Fruit fly (Drosophila melanogaster) whole organism, embryonic: ENCODE results near the gene Cdk1.

Source experiments
- Adf1 ChIP-seq: fragments of 200-800 bp; sonication (Bioruptor generic); IDR thresholded peaks from 2 replicates; pipeline ENCODE4 v1.3.6; 2022; ENCODE audit warnings: missing biosample characterization, missing genetic modification characterization
- Asciz ChIP-seq: fragments of 200-800 bp; sonication (Bioruptor generic); optimal IDR thresholded peaks from 2 replicates; lab custom pipeline; 2017; ENCODE audit warnings: missing biosample characterization, mild to moderate bottlenecking, missing genetic modification characterization, missing genetic modification reagents
- CG1024 ChIP-seq: fragments of 200-800 bp; sonication (Bioruptor generic); IDR thresholded peaks from 2 replicates; pipeline ENCODE4 v1.3.6; 2022; ENCODE audit warnings: missing biosample characterization, missing genetic modification characterization
- CG12155 ChIP-seq: fragments of 200-800 bp; sonication (Bioruptor generic); optimal IDR thresholded peaks from 3 replicates; lab custom pipeline; 2016; ENCODE audit warnings: missing biosample characterization, missing genetic modification characterization
- CG12299 ChIP-seq: fragments of 200-800 bp; sonication (Bioruptor generic); optimal IDR thresholded peaks from 2 replicates; lab custom pipeline; 2018; ENCODE audit warnings: missing biosample characterization, mild to moderate bottlenecking, missing genetic modification characterization
- CG14710 ChIP-seq: fragments of 200-800 bp; sonication (Bioruptor generic); optimal IDR thresholded peaks from 3 replicates; lab custom pipeline; 2019; ENCODE audit warnings: missing biosample characterization, mild to moderate bottlenecking, missing genetic modification characterization, moderate library complexity
- CG14965 ChIP-seq: fragments of 200-800 bp; sonication (Bioruptor generic); optimal IDR thresholded peaks from 2 replicates; lab custom pipeline; 2016; ENCODE audit warnings: missing biosample characterization, missing genetic modification characterization, borderline replicate concordance
- CG15011 ChIP-seq: fragments of 200-800 bp; sonication (Bioruptor generic); optimal IDR thresholded peaks from 3 replicates; lab custom pipeline; 2018; ENCODE audit warnings: missing biosample characterization, mild to moderate bottlenecking, missing genetic modification characterization
- CG18764 ChIP-seq: fragments of 200-800 bp; sonication (Bioruptor generic); optimal IDR thresholded peaks from 3 replicates; lab custom pipeline; 2016; ENCODE audit warnings: missing biosample characterization, missing genetic modification characterization
- CG2116 ChIP-seq: fragments of 200-800 bp; sonication (Bioruptor generic); optimal IDR thresholded peaks from 3 replicates; lab custom pipeline; 2018; ENCODE audit warnings: missing biosample characterization, mild to moderate bottlenecking, missing genetic modification characterization
- CG2875 ChIP-seq: fragments of 200-800 bp; sonication (Bioruptor generic); optimal IDR thresholded peaks from 2 replicates; lab custom pipeline; 2017; ENCODE audit warnings: missing biosample characterization, mild to moderate bottlenecking, missing genetic modification characterization, missing genetic modification reagents
- CG30020 ChIP-seq: fragments of 200-800 bp; optimal IDR thresholded peaks from 2 replicates; lab custom pipeline; 2019; ENCODE audit warnings: missing biosample characterization, mild to moderate bottlenecking, missing genetic modification characterization, moderate library complexity
- CG34376 ChIP-seq: fragments of 200-800 bp; sonication (Bioruptor generic); optimal IDR thresholded peaks from 2 replicates; lab custom pipeline; 2018; ENCODE audit warnings: missing biosample characterization, mild to moderate bottlenecking, missing genetic modification characterization
- CG43689 ChIP-seq: fragments of 200-800 bp; sonication (Bioruptor generic); IDR thresholded peaks from 2 replicates; pipeline ENCODE4 v1.3.6; 2022; ENCODE audit warnings: missing biosample characterization, missing genetic modification characterization
- CG6654 ChIP-seq: fragments of 200-800 bp; sonication (Bioruptor generic); optimal IDR thresholded peaks from 2 replicates; lab custom pipeline; 2017; ENCODE audit warnings: missing biosample characterization, mild to moderate bottlenecking, missing genetic modification characterization
- CG6689 ChIP-seq: fragments of 200-800 bp; sonication (Bioruptor generic); IDR thresholded peaks from 2 replicates; pipeline ENCODE4 v1.3.6; 2022; ENCODE audit warnings: missing biosample characterization, missing genetic modification characterization
- CG6791 ChIP-seq: fragments of 200-800 bp; sonication (Bioruptor generic); IDR thresholded peaks from 3 replicates; pipeline ENCODE4 v1.3.6; 2022; ENCODE audit warnings: missing biosample characterization, missing genetic modification characterization; ENCODE audit not compliant: partially characterized antibody
- CG7372 ChIP-seq: fragments of 200-800 bp; sonication (Bioruptor generic); IDR thresholded peaks from 2 replicates; pipeline ENCODE4 v1.3.6; 2022; ENCODE audit warnings: missing biosample characterization, missing genetic modification characterization
- CG7987 ChIP-seq: fragments of 200-800 bp; sonication (Bioruptor generic); optimal IDR thresholded peaks from 2 replicates; lab custom pipeline; 2018; ENCODE audit warnings: missing biosample characterization, mild to moderate bottlenecking, missing genetic modification characterization, moderate library complexity
- CG8089 ChIP-seq: fragments of 200-800 bp; sonication (Bioruptor generic); optimal IDR thresholded peaks from 3 replicates; lab custom pipeline; 2016; ENCODE audit warnings: missing biosample characterization, missing genetic modification characterization
- CG9609 ChIP-seq: fragments of 200-800 bp; sonication (Bioruptor generic); optimal IDR thresholded peaks from 3 replicates; lab custom pipeline; 2016; ENCODE audit warnings: missing biosample characterization, missing genetic modification characterization
- CG9817 ChIP-seq: fragments of 200-800 bp; sonication (Bioruptor generic); optimal IDR thresholded peaks from 2 replicates; lab custom pipeline; 2018; ENCODE audit warnings: missing biosample characterization, mild to moderate bottlenecking, missing genetic modification characterization, moderate library complexity
- Fer2 ChIP-seq: fragments of 200-800 bp; sonication (Bioruptor generic); optimal IDR thresholded peaks from 2 replicates; lab custom pipeline; 2018; ENCODE audit warnings: missing biosample characterization, mild to moderate bottlenecking, missing genetic modification characterization, moderate library complexity
- Fer3 ChIP-seq: fragments of 200-800 bp; sonication (Bioruptor generic); optimal IDR thresholded peaks from 2 replicates; lab custom pipeline; 2018; ENCODE audit warnings: missing biosample characterization, mild to moderate bottlenecking, missing genetic modification characterization, moderate library complexity
- Gug ChIP-seq: fragments of 200-800 bp; sonication (Bioruptor generic); IDR thresholded peaks from 4 replicates; pipeline ENCODE4 v1.3.6; 2022; ENCODE audit warnings: missing biosample characterization, missing genetic modification characterization
- Optix ChIP-seq: fragments of 200-800 bp; sonication (Bioruptor generic); IDR thresholded peaks from 3 replicates; pipeline ENCODE4 v1.3.6; 2022; ENCODE audit warnings: missing biosample characterization, missing genetic modification characterization
- Ptx1 ChIP-seq: fragments of 200-800 bp; sonication (Bioruptor generic); IDR thresholded peaks from 2 replicates; pipeline ENCODE4 v1.3.6; 2022; ENCODE audit warnings: missing biosample characterization, missing genetic modification characterization
- Xbp1 ChIP-seq: fragments of 200-800 bp; sonication (Bioruptor generic); optimal IDR thresholded peaks from 3 replicates; lab custom pipeline; 2016; ENCODE audit warnings: missing biosample characterization, mild to moderate bottlenecking, missing genetic modification characterization
- cato ChIP-seq: fragments of 200-800 bp; sonication (Bioruptor generic); optimal IDR thresholded peaks from 2 replicates; lab custom pipeline; 2016; ENCODE audit warnings: missing biosample characterization, missing genetic modification characterization, borderline replicate concordance
- da ChIP-seq: fragments of 200-800 bp; sonication (Bioruptor generic); optimal IDR thresholded peaks from 2 replicates; lab custom pipeline; 2016; ENCODE audit warnings: missing biosample characterization, missing genetic modification characterization
- dimm ChIP-seq: fragments of 200-800 bp; sonication (Bioruptor generic); IDR thresholded peaks from 2 replicates; pipeline ENCODE4 v1.3.6; 2022; ENCODE audit warnings: missing biosample characterization, missing genetic modification characterization
- dpn ChIP-seq, 2 experiments: fragments of 200-800 bp; sonication (Bioruptor generic); optimal IDR thresholded peaks; 3 replicates each; lab custom pipeline; 2016; ENCODE audit warnings: missing biosample characterization in 2 of 2, missing genetic modification characterization in 2 of 2
- eve ChIP-seq, 2 experiments: fragments of >200 bp; optimal IDR thresholded peaks; 2 replicates each; lab custom pipeline; 2017; ENCODE audit warnings: missing biosample characterization in 2 of 2, missing genetic modification characterization in 2 of 2
- eyg ChIP-seq: fragments of 200-800 bp; sonication (Bioruptor generic); optimal IDR thresholded peaks from 3 replicates; lab custom pipeline; 2016; ENCODE audit warnings: missing biosample characterization, missing genetic modification characterization
- fd64A ChIP-seq: fragments of 200-800 bp; sonication (Bioruptor generic); optimal IDR thresholded peaks from 3 replicates; lab custom pipeline; 2018; ENCODE audit warnings: missing biosample characterization, mild to moderate bottlenecking, missing genetic modification characterization
- ftz-f1 ChIP-seq: fragments of 200-800 bp; sonication (Bioruptor generic); optimal IDR thresholded peaks from 2 replicates; lab custom pipeline; 2016; ENCODE audit warnings: missing biosample characterization, missing genetic modification characterization
- ham ChIP-seq: fragments of 200-800 bp; sonication (Bioruptor generic); IDR thresholded peaks from 2 replicates; pipeline ENCODE4 v1.3.6; 2022; ENCODE audit warnings: missing biosample characterization, missing genetic modification characterization
- her ChIP-seq: fragments of 200-800 bp; sonication (Bioruptor generic); optimal IDR thresholded peaks from 2 replicates; lab custom pipeline; 2016; ENCODE audit warnings: missing biosample characterization, missing genetic modification characterization
- hth ChIP-seq: fragments of >200 bp; optimal IDR thresholded peaks from 2 replicates; lab custom pipeline; 2017; ENCODE audit warnings: inconsistent platforms
- kah ChIP-seq: fragments of 200-800 bp; sonication (Bioruptor generic); optimal IDR thresholded peaks from 2 replicates; lab custom pipeline; 2018; ENCODE audit warnings: missing biosample characterization, mild to moderate bottlenecking, missing genetic modification characterization
- lov ChIP-seq, 2 experiments: fragments of 200-800 bp in 1 of 2; fragments of >200 bp in 1 of 2; sonication (Bioruptor generic) in 1 of 2; IDR thresholded peaks in 1 of 2; optimal IDR thresholded peaks in 1 of 2; 2 replicates in 1 of 2; 3 replicates in 1 of 2; pipeline versions ENCODE4 v1.3.6 to Lab custom; 2017 to 2022; ENCODE audit warnings: missing biosample characterization in 1 of 2, missing genetic modification characterization in 1 of 2
- nau ChIP-seq: fragments of 200-800 bp; sonication (Bioruptor generic); optimal IDR thresholded peaks from 3 replicates; lab custom pipeline; 2017; ENCODE audit warnings: missing biosample characterization, mild to moderate bottlenecking, missing genetic modification characterization, missing genetic modification reagents
- org-1 ChIP-seq: fragments of 200-800 bp; sonication (Bioruptor generic); optimal IDR thresholded peaks from 2 replicates; lab custom pipeline; 2017; ENCODE audit warnings: missing biosample characterization, missing genetic modification characterization
- otp ChIP-seq: fragments of 200-800 bp; sonication (Bioruptor generic); IDR thresholded peaks from 3 replicates; pipeline ENCODE4, ENCODE4 v1.3.6; 2022; ENCODE audit warnings: missing biosample characterization, missing genetic modification characterization
- phol ChIP-seq: fragments of 200-800 bp; sonication (Bioruptor generic); optimal IDR thresholded peaks from 3 replicates; lab custom pipeline; 2018; ENCODE audit warnings: missing biosample characterization, mild to moderate bottlenecking, missing genetic modification characterization, moderate library complexity
- pzg ChIP-seq: fragments of 200-800 bp; sonication (Bioruptor generic); optimal IDR thresholded peaks from 3 replicates; lab custom pipeline; 2018; ENCODE audit warnings: missing biosample characterization, mild to moderate bottlenecking, missing genetic modification characterization, moderate library complexity
- slou ChIP-seq: fragments of 200-800 bp; sonication (Bioruptor generic); optimal IDR thresholded peaks from 3 replicates; lab custom pipeline; 2016; ENCODE audit warnings: missing biosample characterization, missing genetic modification characterization
- tap ChIP-seq: fragments of 200-800 bp; optimal IDR thresholded peaks from 3 replicates; lab custom pipeline; 2019; ENCODE audit warnings: missing biosample characterization, mild to moderate bottlenecking, missing genetic modification characterization, moderate library complexity
- trem ChIP-seq: fragments of 200-800 bp; optimal IDR thresholded peaks from 3 replicates; lab custom pipeline; 2019; ENCODE audit warnings: missing biosample characterization, mild to moderate bottlenecking, missing genetic modification characterization, moderate library complexity
- ttk ChIP-seq: fragments of 200-800 bp; sonication (Bioruptor generic); IDR thresholded peaks from 2 replicates; pipeline ENCODE4 v2.1.2; 2022; ENCODE audit warnings: missing biosample characterization, missing genetic modification characterization
- vvl ChIP-seq: fragments of 200-800 bp; sonication (Bioruptor generic); IDR thresholded peaks from 2 replicates; pipeline ENCODE4 v1.3.6; 2022; ENCODE audit warnings: missing biosample characterization, missing genetic modification characterization

The Cdk1 gene

dm6 chr2L:10356508-10356907 lies 29.6 kb downstream of the Cdk1 start, which contains the start of the genes CtsL4 and ClpP (continued):
- TF ChIP-seq CG43689, result no peak
- no peak for TF ChIP-seq lov (optimal IDR thresholded peaks at IDR 0.05; lab: Kevin White, UChicago)
- 0 out of 3 replicates have a peak, but pooled peaks have one; percentile 9 for TF ChIP-seq lov (GFP tag; IDR thresholded peaks at IDR 0.05; lab: Robert Waterston, UW)
- peak; percentile 72 for TF ChIP-seq pzg (GFP tag; lab: Kevin White, UChicago)
- TF ChIP-seq Asciz (GFP tag; lab: Kevin White, UChicago), result no peak
- TF ChIP-seq ttk (GFP tag; lab: Robert Waterston, UW), result no peak
- peak; percentile 30 for TF ChIP-seq CG9609
- TF ChIP-seq vvl (GFP tag; lab: Robert Waterston, UW), result peak; percentile 74
- no peak for TF ChIP-seq eve (GFP tag; optimal IDR thresholded peaks at IDR 0.05; lab: Kevin White, UChicago)
- TF ChIP-seq CG15011 (GFP tag; lab: Kevin White, UChicago), result no peak
- peak; percentile 34 for TF ChIP-seq CG9817 (tag; lab: Kevin White, UChicago)
- peak; percentile 39 for TF ChIP-seq CG12299 (tag; lab: Kevin White, UChicago)
- peak; percentile 28; the same call in 1 of the 3 replicates for TF ChIP-seq Optix (GFP tag; lab: Robert Waterston, UW)
- TF ChIP-seq org-1 (GFP tag; lab: Kevin White, UChicago), result no peak
- no peak for TF ChIP-seq Fer2 (tag; lab: Kevin White, UChicago)
- no peak for TF ChIP-seq dimm
- no peak for TF ChIP-seq kah
- peak; percentile 60 for TF ChIP-seq phol
- no peak for TF ChIP-seq nau (GFP tag; lab: Kevin White, UChicago)
- no peak for TF ChIP-seq da
- no peak for TF ChIP-seq CG6654 (GFP tag; lab: Kevin White, UChicago)
- TF ChIP-seq Gug (GFP tag; lab: Robert Waterston, UW), result peak; percentile 47; the same call in 2 of the 4 replicates
- TF ChIP-seq CG14710 (tag; lab: Kevin White, UChicago), result peak; percentile 67
- no peak for TF ChIP-seq CG7987 (GFP tag; lab: Kevin White, UChicago)
- TF ChIP-seq ham (GFP tag; lab: Robert Waterston, UW), result no peak
- TF ChIP-seq CG14965 (GFP tag; lab: Kevin White, UChicago), result no peak
- peak; percentile 26 for TF ChIP-seq Fer3
- TF ChIP-seq ftz-f1 (GFP tag; lab: Kevin White, UChicago), result no peak
- no peak for TF ChIP-seq otp (GFP tag; lab: Robert Waterston, UW)
- TF ChIP-seq slou (GFP tag; lab: Kevin White, UChicago), result no peak
- TF ChIP-seq fd64A (GFP tag; lab: Kevin White, UChicago), result no peak
- TF ChIP-seq CG6791 (GFP tag; lab: Robert Waterston, UW), result no peak
- peak; percentile 14 for TF ChIP-seq cato
- TF ChIP-seq hth (lab: Kevin White, UChicago), result no peak
- TF ChIP-seq Adf1 (GFP tag; lab: Robert Waterston, UW), result no peak
- peak; percentile 71 for TF ChIP-seq Xbp1 (GFP tag; lab: Kevin White, UChicago)
- peak; percentile 32 for TF ChIP-seq CG12155
- peak; percentile 60 for TF ChIP-seq Ptx1 (GFP tag; lab: Robert Waterston, UW)
- TF ChIP-seq CG34376, result peak; percentile 3
- TF ChIP-seq her (GFP tag; lab: Kevin White, UChicago), result peak; percentile 32
- peak; percentile 65 for TF ChIP-seq CG2116 (GFP tag; lab: Kevin White, UChicago)
- TF ChIP-seq CG8089 (GFP tag; lab: Kevin White, UChicago), result peak; percentile 17
- TF ChIP-seq CG18764 (GFP tag; lab: Kevin White, UChicago), result peak; percentile 17
- TF ChIP-seq trem (tag; lab: Kevin White, UChicago), result peak; percentile 46
- TF ChIP-seq CG1024 (GFP tag; lab: Robert Waterston, UW), result peak; percentile 95
- TF ChIP-seq dpn (GFP tag; optimal IDR thresholded peaks at IDR 0.05; lab: Kevin White, UChicago), result peak; percentile 53 to 67
- TF ChIP-seq CG30020 (tag; lab: Kevin White, UChicago), result peak; percentile 100
- no peak for TF ChIP-seq tap
- no peak for TF ChIP-seq CG7372 (GFP tag; lab: Robert Waterston, UW)
- TF ChIP-seq eyg (GFP tag; lab: Kevin White, UChicago), result no peak
- TF ChIP-seq CG2875 (GFP tag; lab: Kevin White, UChicago), result peak; percentile 20
- 0 out of 2 replicates have a peak, but pooled peaks have one; percentile 21 for TF ChIP-seq CG6689 (GFP tag; lab: Robert Waterston, UW)
